Worm (Caenorhabditis elegans): ENCODE measurements around the gene cpi-2.

ce11 chrV:6051159-6051558, 7.3 kb downstream of the cpi-2 start, which contains the start of gene jamp-1:
- TF ChIP-seq klf-2 (GFP tag; conservative IDR thresholded peaks at IDR 0.05), result no peak
- TF ChIP-seq T22C8.4 (GFP tag; IDR thresholded peaks at IDR 0.05), result no peak
- no peak for TF ChIP-seq flt-1 (GFP tag; IDR thresholded peaks at IDR 0.05)
- no peak for TF ChIP-seq ztf-29 (GFP tag; IDR thresholded peaks at IDR 0.05)
- TF ChIP-seq tab-1 (GFP tag; IDR thresholded peaks at IDR 0.05), result no peak
- TF ChIP-seq cog-1 (tag; optimal IDR thresholded peaks at IDR 0.05), result no peak
- TF ChIP-seq ref-1 (GFP tag; conservative IDR thresholded peaks at IDR 0.05), result no peak
- TF ChIP-seq ztf-23 (GFP tag; IDR thresholded peaks at IDR 0.05), result no peak

Measured in whole organism, midembryonic.